Worm (Caenorhabditis elegans) whole organism, L4 larva: Measurements from ENCODE around the gene C25A11.2.
A peak's percentile ranks its signal among the peaks of the same experiment; 100 is the strongest.

Source experiments
- F26F4.8 ChIP-seq: fragments of 200-800 bp; sonication (Bioruptor generic); conservative IDR thresholded peaks from 2 replicates; pipeline ENCODE4 v1.3.6; 2022; ENCODE audit warnings: missing genetic modification characterization, missing compliant biosample characterization
- R02D3.7 ChIP-seq: fragments of 150-350 bp; sonication (generic microtip); optimal IDR thresholded peaks from 3 replicates; lab custom pipeline; 2014; ENCODE audit warnings: missing biosample characterization, missing genetic modification characterization
- T20F7.1 ChIP-seq: fragments of 200-800 bp; sonication (Bioruptor generic); optimal IDR thresholded peaks from 2 replicates; lab custom pipeline; 2018; ENCODE audit warnings: mild to moderate bottlenecking, missing genetic modification characterization, missing compliant biosample characterization
- T26A8.4 ChIP-seq: fragments of 200-800 bp; sonication (Bioruptor generic); IDR thresholded peaks from 2 replicates; pipeline ENCODE4 v1.3.6; 2022; ENCODE audit warnings: missing genetic modification characterization, missing compliant biosample characterization
- ZK337.2 ChIP-seq: fragments of 200-800 bp; sonication (Bioruptor generic); IDR thresholded peaks from 2 replicates; pipeline ENCODE4 v1.3.6; 2022; ENCODE audit warnings: missing genetic modification reagents, missing genetic modification characterization, missing compliant biosample characterization
- aha-1 ChIP-seq: fragments of 150-350 bp; peaks from one replicate; lab custom pipeline; 2014; ENCODE audit warnings: missing biosample characterization, missing genetic modification characterization
- arid-1 ChIP-seq: fragments of 200-800 bp; sonication (Bioruptor generic); conservative IDR thresholded peaks from 2 replicates; pipeline ENCODE4 v1.3.6; 2022; ENCODE audit warnings: missing genetic modification reagents, missing genetic modification characterization, missing compliant biosample characterization
- ceh-28 ChIP-seq: fragments of 150-350 bp; optimal IDR thresholded peaks from 2 replicates; lab custom pipeline; 2014; ENCODE audit warnings: missing biosample characterization, missing genetic modification reagents, missing genetic modification characterization
- ceh-62 ChIP-seq: sonication (generic microtip); optimal IDR thresholded peaks from 2 replicates; lab custom pipeline; 2017; ENCODE audit warnings: missing biosample characterization, missing genetic modification characterization
- ceh-82 ChIP-seq: sonication (generic microtip); optimal IDR thresholded peaks from 2 replicates; lab custom pipeline; 2017; ENCODE audit warnings: missing biosample characterization, missing genetic modification characterization
- cey-2 ChIP-seq: sonication (generic microtip); optimal IDR thresholded peaks from 3 replicates; lab custom pipeline; 2017; ENCODE audit warnings: missing genetic modification characterization, mild to moderate bottlenecking, missing compliant biosample characterization, antibody characterized with exemption, borderline replicate concordance; ENCODE audit not compliant: insufficient read depth
- ctbp-1 ChIP-seq: fragments of 200-800 bp; sonication (Bioruptor generic); IDR thresholded peaks from 2 replicates; pipeline ENCODE4 v1.3.6; 2022; ENCODE audit warnings: missing genetic modification reagents, missing genetic modification characterization, missing compliant biosample characterization
- daf-12 ChIP-seq: fragments of 150-350 bp; optimal IDR thresholded peaks from 2 replicates; lab custom pipeline; 2014; ENCODE audit warnings: missing biosample characterization, missing genetic modification reagents, missing genetic modification characterization
- daf-16 ChIP-seq, 3 experiments: sonication (generic microtip); optimal IDR thresholded peaks; 2 replicates each; lab custom pipeline; 2016 to 2017; ENCODE audit warnings: missing genetic modification characterization in 3 of 3, missing genetic modification reagents in 3 of 3, mild to moderate bottlenecking in 2 of 3, missing compliant biosample characterization in 2 of 3, missing biosample characterization in 1 of 3, moderate library complexity in 1 of 3
- dmd-6 ChIP-seq: fragments of 200-800 bp; sonication (Bioruptor generic); IDR thresholded peaks from 2 replicates; pipeline ENCODE4 v1.3.6; 2022; ENCODE audit warnings: missing genetic modification reagents, missing genetic modification characterization, missing compliant biosample characterization
- dpl-1 ChIP-seq: fragments of 150-350 bp; optimal IDR thresholded peaks from 2 replicates; lab custom pipeline; 2014; ENCODE audit warnings: missing biosample characterization, missing genetic modification reagents, missing genetic modification characterization
- duxl-1 ChIP-seq: sonication (generic microtip); optimal IDR thresholded peaks from 2 replicates; lab custom pipeline; 2016; ENCODE audit warnings: mild to moderate bottlenecking, missing genetic modification characterization, moderate library complexity, missing compliant biosample characterization; ENCODE audit not compliant: poor library complexity
- egl-27 ChIP-seq: sonication (generic microtip); optimal IDR thresholded peaks from 3 replicates; lab custom pipeline; 2017; ENCODE audit warnings: missing biosample characterization, missing genetic modification reagents, missing genetic modification characterization
- egl-43 ChIP-seq: fragments of 200-800 bp; sonication (Bioruptor generic); IDR thresholded peaks from 2 replicates; pipeline ENCODE4 v1.3.6; 2022; ENCODE audit warnings: missing genetic modification reagents, missing genetic modification characterization, missing compliant biosample characterization
- fos-1 ChIP-seq: fragments of 150-350 bp; optimal IDR thresholded peaks from 2 replicates; lab custom pipeline; 2014; ENCODE audit warnings: missing biosample characterization, missing genetic modification characterization
- gei-8 ChIP-seq: fragments of 200-800 bp; sonication (Bioruptor generic); optimal IDR thresholded peaks from 2 replicates; lab custom pipeline; 2018; ENCODE audit warnings: mild to moderate bottlenecking, missing genetic modification characterization, missing compliant biosample characterization
- hlh-11 ChIP-seq: fragments of 200-800 bp; sonication (Bioruptor generic); optimal IDR thresholded peaks from 2 replicates; lab custom pipeline; 2018; ENCODE audit warnings: mild to moderate bottlenecking, missing genetic modification characterization, missing compliant biosample characterization
- hlh-30 ChIP-seq: sonication (generic microtip); optimal IDR thresholded peaks from 2 replicates; lab custom pipeline; 2017; ENCODE audit warnings: antibody characterized with exemption, mild to moderate bottlenecking, missing genetic modification characterization, missing compliant biosample characterization; ENCODE audit not compliant: insufficient read depth
- hmg-1.1 ChIP-seq: fragments of 200-800 bp; sonication (Bioruptor generic); IDR thresholded peaks from 2 replicates; pipeline ENCODE4 v1.3.6; 2022; ENCODE audit warnings: missing genetic modification reagents, missing genetic modification characterization, missing compliant biosample characterization
- lim-7 ChIP-seq: fragments of 200-800 bp; sonication (Bioruptor generic); IDR thresholded peaks from 2 replicates; pipeline ENCODE4 v1.3.6; 2022; ENCODE audit warnings: missing genetic modification characterization, missing compliant biosample characterization
- lin-1 ChIP-seq: fragments of 200-800 bp; sonication (Bioruptor generic); IDR thresholded peaks from 2 replicates; pipeline ENCODE4 v1.3.6; 2022; ENCODE audit warnings: missing genetic modification reagents, missing genetic modification characterization, missing compliant biosample characterization
- lin-38 ChIP-seq: fragments of 200-800 bp; sonication (Bioruptor generic); IDR thresholded peaks from 2 replicates; pipeline ENCODE4 v1.3.6; 2022; ENCODE audit warnings: missing genetic modification reagents, missing genetic modification characterization, missing compliant biosample characterization
- lsy-2 ChIP-seq, 2 experiments: fragments of 150-350 bp in 1 of 2; sonication (generic microtip) in 1 of 2; optimal IDR thresholded peaks; 2 replicates each; lab custom pipeline; 2014 to 2017; ENCODE audit warnings: missing biosample characterization in 2 of 2, missing genetic modification characterization in 2 of 2
- madf-9 ChIP-seq: fragments of 200-800 bp; sonication (Bioruptor generic); conservative IDR thresholded peaks from 2 replicates; pipeline ENCODE4 v1.3.6; 2022; ENCODE audit warnings: missing genetic modification reagents, missing genetic modification characterization, missing compliant biosample characterization
- mep-1 ChIP-seq: fragments of 150-350 bp; sonication (generic microtip); optimal IDR thresholded peaks from 3 replicates; lab custom pipeline; 2014; ENCODE audit warnings: missing biosample characterization, missing genetic modification characterization
- mes-2 ChIP-seq: sonication (generic microtip); optimal IDR thresholded peaks from 2 replicates; lab custom pipeline; 2016; ENCODE audit warnings: missing genotype, mild to moderate bottlenecking, missing genetic modification characterization, missing compliant biosample characterization; ENCODE audit not compliant: poor library complexity, severe bottlenecking
- mxl-3 ChIP-seq: fragments of 200-800 bp; sonication (Bioruptor generic); optimal IDR thresholded peaks from 2 replicates; lab custom pipeline; 2018; ENCODE audit warnings: mild to moderate bottlenecking, missing genetic modification characterization, missing compliant biosample characterization
- nhr-41 ChIP-seq: fragments of 200-800 bp; sonication (Bioruptor generic); IDR thresholded peaks from 2 replicates; pipeline ENCODE4 v1.3.6; 2022; ENCODE audit warnings: missing genetic modification reagents, missing genetic modification characterization, missing compliant biosample characterization
- nhr-48 ChIP-seq: sonication (generic microtip); optimal IDR thresholded peaks from 2 replicates; lab custom pipeline; 2016; ENCODE audit warnings: mild to moderate bottlenecking, missing genetic modification characterization, missing compliant biosample characterization
- nhr-6 ChIP-seq: fragments of 150-350 bp; optimal IDR thresholded peaks from 2 replicates; lab custom pipeline; 2014; ENCODE audit warnings: missing biosample characterization, missing genetic modification characterization
- nhr-76 ChIP-seq: fragments of 150-350 bp; optimal IDR thresholded peaks from 2 replicates; lab custom pipeline; 2014; ENCODE audit warnings: missing biosample characterization, missing genetic modification characterization
- nhr-77 ChIP-seq: fragments of 150-350 bp; optimal IDR thresholded peaks from 2 replicates; lab custom pipeline; 2014; ENCODE audit warnings: missing biosample characterization, missing genetic modification characterization
- pha-4 ChIP-seq, 2 experiments: fragments of 150-350 bp in 1 of 2; fragments of 200-800 bp in 1 of 2; sonication (Bioruptor generic) in 1 of 2; IDR thresholded peaks in 1 of 2; optimal IDR thresholded peaks in 1 of 2; 2 replicates each; pipeline versions ENCODE4 v1.3.6 to Lab custom; 2014 to 2022; ENCODE audit warnings: missing genetic modification characterization in 2 of 2, missing genetic modification reagents in 2 of 2, missing biosample characterization in 1 of 2, missing compliant biosample characterization in 1 of 2
- rbr-2 ChIP-seq: sonication (generic microtip); optimal IDR thresholded peaks from 2 replicates; lab custom pipeline; 2016; ENCODE audit warnings: missing genotype, missing genetic modification characterization, missing compliant biosample characterization
- sdz-12 ChIP-seq: fragments of 200-800 bp; sonication (Bioruptor generic); optimal IDR thresholded peaks from 2 replicates; lab custom pipeline; 2018; ENCODE audit warnings: mild to moderate bottlenecking, missing genetic modification characterization, missing compliant biosample characterization
- spr-3 ChIP-seq: fragments of 200-800 bp; sonication (Bioruptor generic); optimal IDR thresholded peaks from 2 replicates; lab custom pipeline; 2018; ENCODE audit warnings: mild to moderate bottlenecking, missing genetic modification characterization, missing compliant biosample characterization
- unc-130 ChIP-seq: sonication (generic microtip); optimal IDR thresholded peaks from 2 replicates; lab custom pipeline; 2016; ENCODE audit warnings: missing genetic modification reagents, missing genetic modification characterization, missing compliant biosample characterization
- unc-62 ChIP-seq, 3 experiments: fragments of 150-350 bp in 1 of 3; sonication (generic microtip); optimal IDR thresholded peaks in 2 of 3; peaks in 1 of 3; 1 replicate in 1 of 3; 2 replicates in 2 of 3; lab custom pipeline; 2014 to 2017; ENCODE audit warnings: missing biosample characterization in 3 of 3, missing genetic modification characterization in 3 of 3, missing genetic modification reagents in 3 of 3, missing genotype in 1 of 3
- vab-7 ChIP-seq: fragments of 200-800 bp; sonication (Bioruptor generic); IDR thresholded peaks from 2 replicates; pipeline ENCODE4 v1.3.6; 2022; ENCODE audit warnings: missing genetic modification reagents, missing genetic modification characterization, missing compliant biosample characterization
- zag-1 ChIP-seq: fragments of 150-350 bp; optimal IDR thresholded peaks from 2 replicates; lab custom pipeline; 2014; ENCODE audit warnings: missing biosample characterization, missing genetic modification characterization
- zfp-2 ChIP-seq: sonication (generic microtip); optimal IDR thresholded peaks from 2 replicates; lab custom pipeline; 2016; ENCODE audit warnings: mild to moderate bottlenecking, missing genetic modification characterization, missing compliant biosample characterization
- zfp-3 ChIP-seq: fragments of 200-800 bp; sonication (Bioruptor generic); conservative IDR thresholded peaks from 2 replicates; pipeline ENCODE4 v1.3.6; 2022; ENCODE audit warnings: missing genetic modification reagents, missing genetic modification characterization, missing compliant biosample characterization
- zip-11 ChIP-seq: fragments of 200-800 bp; sonication (Bioruptor generic); IDR thresholded peaks from 2 replicates; pipeline ENCODE4 v1.3.6; 2022; ENCODE audit warnings: missing genetic modification characterization, missing compliant biosample characterization
- zip-2 ChIP-seq: fragments of 150-350 bp; optimal IDR thresholded peaks from 2 replicates; lab custom pipeline; 2014; ENCODE audit warnings: missing biosample characterization, missing genetic modification characterization
- ztf-11 ChIP-seq: fragments of 150-350 bp; optimal IDR thresholded peaks from 2 replicates; lab custom pipeline; 2014; ENCODE audit warnings: missing biosample characterization, missing genetic modification characterization

Gene C25A11.2

DNA sequence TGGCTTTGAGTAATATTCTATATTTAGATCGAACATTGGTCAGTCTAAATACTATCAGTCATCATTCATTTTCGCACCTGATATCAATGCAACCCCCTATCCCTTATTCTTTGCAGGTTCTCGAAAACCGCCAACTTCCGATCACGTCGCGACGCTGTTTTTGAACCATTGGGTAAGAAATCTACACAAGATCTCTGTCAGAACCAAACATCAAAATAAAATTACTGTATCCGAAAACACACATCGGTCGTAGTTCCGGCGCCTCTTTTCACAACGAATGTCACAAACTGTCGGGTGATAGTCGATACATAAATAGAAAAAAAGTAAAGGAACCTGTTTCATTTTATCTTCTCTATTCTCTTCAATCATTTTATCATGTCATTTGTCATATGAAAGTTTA lies 33.1 kb downstream of the C25A11.2 start (continued):
- no peak for TF ChIP-seq mes-2 (tag; lab: Kevin White, UChicago)
- TF ChIP-seq mxl-3, result peak; percentile 32
- no peak for TF ChIP-seq egl-43 (GFP tag; lab: Robert Waterston, UW)
- TF ChIP-seq hmg-1.1 (GFP tag; lab: Robert Waterston, UW), result no peak
- TF ChIP-seq gei-8 (GFP tag; lab: Kevin White, UChicago), result no peak
- no peak for TF ChIP-seq daf-16 (GFP tag; optimal IDR thresholded peaks at IDR 0.05; lab: Kevin White, UChicago)
- no peak for TF ChIP-seq daf-16 (tag; optimal IDR thresholded peaks at IDR 0.05; lab: Kevin White, UChicago)
- no peak for TF ChIP-seq nhr-76 (tag; lab: Kevin White, UChicago)
- TF ChIP-seq zag-1 (tag; lab: Kevin White, UChicago), result no peak
- TF ChIP-seq daf-12 (tag; lab: Kevin White, UChicago), result no peak
- TF ChIP-seq vab-7 (GFP tag; lab: Robert Waterston, UW), result no peak
- TF ChIP-seq dpl-1, result no peak
- TF ChIP-seq fos-1 (tag; lab: Kevin White, UChicago), result no peak
- no peak for TF ChIP-seq zip-11 (GFP tag; lab: Robert Waterston, UW)
- no peak for TF ChIP-seq zip-2
- no peak for TF ChIP-seq mep-1 (tag; lab: Kevin White, UChicago)
- no peak for TF ChIP-seq ceh-28 (tag; lab: Kevin White, UChicago)
- no peak for TF ChIP-seq T20F7.1 (GFP tag; lab: Kevin White, UChicago)
- TF ChIP-seq ctbp-1 (GFP tag; lab: Robert Waterston, UW), result no peak
- no peak for TF ChIP-seq R02D3.7 (tag; lab: Kevin White, UChicago)
- TF ChIP-seq spr-3 (GFP tag; lab: Kevin White, UChicago), result no peak
- no peak for TF ChIP-seq F26F4.8 (GFP tag; lab: Robert Waterston, UW)
- no peak for TF ChIP-seq unc-130
- peak in 1 of 2 experiments; percentile 27 for TF ChIP-seq unc-62 (GFP tag; optimal IDR thresholded peaks at IDR 0.05 in 1 of 2; lab: Kevin White, UChicago)
- no peak for TF ChIP-seq unc-62 (tag; optimal IDR thresholded peaks at IDR 0.05; lab: Kevin White, UChicago)
- peak; percentile 32 for TF ChIP-seq hlh-30 (tag; lab: Kevin White, UChicago)
- no peak for TF ChIP-seq pha-4 (GFP tag; IDR thresholded peaks at IDR 0.05; lab: Robert Waterston, UW)
- no peak for TF ChIP-seq pha-4 (tag; optimal IDR thresholded peaks at IDR 0.05; lab: Kevin White, UChicago)
- TF ChIP-seq lsy-2 (tag; optimal IDR thresholded peaks at IDR 0.05; lab: Kevin White, UChicago), result peak in 1 of 2 experiments; percentile 39
- TF ChIP-seq zfp-2 (tag; lab: Kevin White, UChicago), result no peak
- 0 out of 2 replicates have a peak, but pooled peaks have one; percentile 31 for TF ChIP-seq lin-1 (GFP tag; lab: Robert Waterston, UW)
- TF ChIP-seq ztf-11 (tag; lab: Kevin White, UChicago), result no peak
- no peak for TF ChIP-seq nhr-77 (tag; lab: Kevin White, UChicago)
- no peak for TF ChIP-seq duxl-1 (tag; lab: Kevin White, UChicago)
- TF ChIP-seq rbr-2 (tag; lab: Kevin White, UChicago), result no peak
- TF ChIP-seq T26A8.4 (GFP tag; lab: Robert Waterston, UW), result no peak
- TF ChIP-seq aha-1, result peak; percentile 91
- TF ChIP-seq hlh-11 (tag; lab: Kevin White, UChicago), result peak; percentile 68
- peak; percentile 32; the same call in 1 of the 2 replicates for TF ChIP-seq dmd-6 (GFP tag; lab: Robert Waterston, UW)
- TF ChIP-seq ZK337.2 (GFP tag; lab: Robert Waterston, UW), result no peak
- TF ChIP-seq arid-1 (GFP tag; lab: Robert Waterston, UW), result no peak
- no peak for TF ChIP-seq zfp-3 (GFP tag; lab: Robert Waterston, UW)
- TF ChIP-seq cey-2, result peak; percentile 57
- TF ChIP-seq lin-38 (GFP tag; lab: Robert Waterston, UW), result no peak
- no peak for TF ChIP-seq lim-7 (GFP tag; lab: Robert Waterston, UW)
- no peak for TF ChIP-seq nhr-41 (GFP tag; lab: Robert Waterston, UW)
- TF ChIP-seq madf-9 (GFP tag; lab: Robert Waterston, UW), result no peak
- TF ChIP-seq nhr-48 (tag; lab: Kevin White, UChicago), result peak; percentile 31
- TF ChIP-seq sdz-12, result no peak
- TF ChIP-seq ceh-82 (tag; lab: Kevin White, UChicago), result no peak
- no peak for TF ChIP-seq nhr-6 (tag; lab: Kevin White, UChicago)
- no peak for TF ChIP-seq ceh-62 (tag; lab: Kevin White, UChicago)
- TF ChIP-seq egl-27, result no peak
